Fruit fly (Drosophila melanogaster): ENCODE measurements around the gene Lk6.
A peak's percentile ranks its signal among the peaks of the same experiment; 100 is the strongest.

The Lk6 gene

dm6 chr3R:11779357-11780018 is 15.2 kb upstream of the Lk6 start (continued):
- TF ChIP-seq Hr39 (optimal IDR thresholded peaks at IDR 0.05) (no peak), Lim3 (GFP tag; IDR thresholded peaks at IDR 0.05) (no peak), fu2 (GFP tag; optimal IDR thresholded peaks at IDR 0.05) (no peak), gcm (GFP tag; optimal IDR thresholded peaks at IDR 0.05) (peak; percentile 70), CG18599 (GFP tag; optimal IDR thresholded peaks at IDR 0.05) (peak; percentile 33), CG2889 (GFP tag; IDR thresholded peaks at IDR 0.05) (no peak), Oli (tag; optimal IDR thresholded peaks at IDR 0.05) (peak; percentile 88), sna (GFP tag; IDR thresholded peaks at IDR 0.05; ENCODE audit: partially characterized antibody) (no peak), Hand (GFP tag; optimal IDR thresholded peaks at IDR 0.05) (no peak), CG13287 (GFP tag; IDR thresholded peaks at IDR 0.05; ENCODE audit: partially characterized antibody) (no peak), hbn (GFP tag; IDR thresholded peaks at IDR 0.05; ENCODE audit: partially characterized antibody) (no peak), E2f1 (GFP tag; IDR thresholded peaks at IDR 0.05) (peak; percentile 50; the same call in 1 of the 2 replicates), Xrp1 (GFP tag; IDR thresholded peaks at IDR 0.05) (peak; percentile 77), D (optimal IDR thresholded peaks at IDR 0.05) (no peak), D (GFP tag; optimal IDR thresholded peaks at IDR 0.05) (peak; percentile 79), mirr (GFP tag; optimal IDR thresholded peaks at IDR 0.05) (no peak), B-H1 (GFP tag; IDR thresholded peaks at IDR 0.05) (no peak; the same call in 2 of the 3 replicates), bab2 (GFP tag; optimal IDR thresholded peaks at IDR 0.05) (peak; percentile 58), B-H2 (GFP tag; optimal IDR thresholded peaks at IDR 0.05) (no peak), tna (GFP tag; IDR thresholded peaks at IDR 0.05; ENCODE audit: partially characterized antibody) (no peak), CG10565 (GFP tag; optimal IDR thresholded peaks at IDR 0.05) (peak; percentile 29), CG5953 (GFP tag; IDR thresholded peaks at IDR 0.05) (peak; percentile 50; the same call in 1 of the 2 replicates), CG9609 (GFP tag; optimal IDR thresholded peaks at IDR 0.05) (peak; percentile 20), CG6175 (GFP tag; IDR thresholded peaks at IDR 0.05) (no peak), trem (tag; optimal IDR thresholded peaks at IDR 0.05) (peak; percentile 81), br (optimal IDR thresholded peaks at IDR 0.05) (no peak), CG15011 (GFP tag; optimal IDR thresholded peaks at IDR 0.05) (peak; percentile 46), CG4424 (GFP tag; optimal IDR thresholded peaks at IDR 0.05) (peak; percentile 80), HLH3B (GFP tag; IDR thresholded peaks at IDR 0.05) (peak; percentile 63), CG4820 (GFP tag; optimal IDR thresholded peaks at IDR 0.05) (peak; percentile 75), ind (GFP tag; optimal IDR thresholded peaks at IDR 0.05) (peak; percentile 25), stc (GFP tag; IDR thresholded peaks at IDR 0.05) (peak; percentile 22; the same call in 1 of the 2 replicates), h (optimal IDR thresholded peaks at IDR 0.05) (no peak), CG18476 (GFP tag; optimal IDR thresholded peaks at IDR 0.05) (peak; percentile 78), CG10274 (GFP tag; optimal IDR thresholded peaks at IDR 0.05) (peak; percentile 94), cas (GFP tag; IDR thresholded peaks at IDR 0.05) (no peak), CG6683 (GFP tag; optimal IDR thresholded peaks at IDR 0.05) (no peak), esg (GFP tag; conservative IDR thresholded peaks at IDR 0.05) (peak; percentile 28; the same call in 1 of the 2 replicates), Ets65A (GFP tag) (peak; percentile 88), CG18619 (GFP tag; optimal IDR thresholded peaks at IDR 0.05) (peak; percentile 63), Sox100B (GFP tag; optimal IDR thresholded peaks at IDR 0.05) (peak; percentile 76), CG8944 (GFP tag; optimal IDR thresholded peaks at IDR 0.05) (peak; percentile 56), CG4707 (GFP tag; optimal IDR thresholded peaks at IDR 0.05) (peak; percentile 55), Lpt (GFP tag; optimal IDR thresholded peaks at IDR 0.05) (peak; percentile 61), CG12391 (tag; optimal IDR thresholded peaks at IDR 0.05) (peak; percentile 87), Rx (GFP tag; IDR thresholded peaks at IDR 0.05) (peak; percentile 32; the same call in 1 of the 2 replicates), Doc3 (GFP tag; IDR thresholded peaks at IDR 0.05; ENCODE audit: partially characterized antibody) (no peak), sima (GFP tag; optimal IDR thresholded peaks at IDR 0.05) (no peak)
